Fruit fly (Drosophila melanogaster) S2 (cell line): ENCODE data around the gene ova.

Experiments used
- CG8478 ChIP-seq: fragments of >200 bp; optimal IDR thresholded peaks from 2 replicates; lab custom pipeline; 2018
- CTCF ChIP-seq, 2 experiments: fragments of >200 bp; optimal IDR thresholded peaks; 2 replicates each; lab custom pipeline; 2018

Gene ova

dm6 chr2L:10198911-10199310, 32.6 kb downstream of the ova start, which contains the start of gene Sur:
TSS of gene Sur (minus strand) at chr2L:10199117.
- TF ChIP-seq CG8478 (lab: Kevin White, UChicago) = no peak
- TF ChIP-seq CTCF (optimal IDR thresholded peaks at IDR 0.05; lab: Kevin White, UChicago) = no peak

DNA sequence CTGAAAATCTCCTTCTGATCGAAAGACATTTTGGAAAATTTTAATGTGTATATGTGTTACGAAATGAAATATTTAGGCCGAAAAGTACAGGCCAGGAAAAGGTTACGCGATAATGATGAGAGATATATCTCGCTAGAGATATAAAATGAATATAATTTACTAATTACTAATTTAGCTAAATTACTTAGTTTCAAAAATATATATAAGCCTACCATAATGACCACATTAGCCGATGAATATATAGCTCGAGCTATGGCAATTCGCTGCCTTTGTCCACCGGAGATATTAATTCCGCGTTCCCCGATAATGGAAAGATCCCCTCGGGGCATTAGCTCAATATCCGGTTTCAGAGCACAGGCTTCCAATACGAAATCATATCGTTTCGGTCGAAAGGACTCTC, 40.1 kb downstream of the ova start, which contains the start of gene Fum4:
Gene Fum4, minus strand, starts transcription at position 101 of the 400 bp plus-strand sequence.
- no peak for TF ChIP-seq CTCF (optimal IDR thresholded peaks at IDR 0.05; lab: Kevin White, UChicago)
- no peak for TF ChIP-seq CG8478 (lab: Kevin White, UChicago)

DNA sequence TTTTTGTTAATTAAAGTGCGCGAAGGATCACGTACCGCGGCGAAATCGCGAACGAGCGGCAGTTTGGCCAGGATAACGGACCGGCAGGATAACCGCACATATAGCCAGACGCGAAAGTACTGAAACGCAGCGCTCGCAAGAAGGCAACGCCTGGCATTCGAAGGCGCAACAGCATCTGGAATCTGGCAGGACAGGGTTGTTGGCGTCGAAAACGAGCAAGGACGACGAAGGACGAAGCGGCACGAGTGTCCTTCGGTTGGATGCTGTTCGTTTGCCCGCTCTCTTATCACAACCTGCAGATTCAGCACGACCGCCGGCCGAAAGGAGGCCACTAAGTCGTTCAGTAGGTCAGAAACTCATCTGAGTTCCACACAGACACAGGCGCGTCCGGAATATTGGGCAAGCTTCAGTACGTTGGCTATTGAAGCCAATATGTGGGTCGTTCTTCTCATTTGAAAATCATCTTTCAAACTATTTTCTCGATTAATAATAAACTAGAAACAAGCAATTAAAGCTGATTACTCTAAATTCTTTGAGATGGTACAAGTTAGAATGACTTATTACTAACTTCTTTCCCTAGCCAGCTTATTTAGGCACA, 51.2 kb downstream of the ova start, which contains the start of gene CG44153:
Gene CG44153, minus strand, starts transcription at position 75 of the 598 bp plus-strand sequence.
- no peak for TF ChIP-seq CTCF (optimal IDR thresholded peaks at IDR 0.05; lab: Kevin White, UChicago)
- TF ChIP-seq CG8478 (lab: Kevin White, UChicago) = no peak
